Worm (Caenorhabditis elegans) whole organism, L3 larva: ENCODE data around the gene sqrd-1.
A peak's percentile ranks its signal among the peaks of the same experiment; 100 is the strongest.

Experiments
- ZK546.5 ChIP-seq: sonication (generic microtip); optimal IDR thresholded peaks from 2 replicates; lab custom pipeline; 2017; ENCODE audit warnings: missing biosample characterization, missing genetic modification characterization
- aly-2 ChIP-seq: fragments of 150-350 bp; optimal IDR thresholded peaks from 2 replicates; lab custom pipeline; 2014; ENCODE audit warnings: missing biosample characterization, missing genetic modification characterization
- ama-1 ChIP-seq: fragments of 150-350 bp; optimal IDR thresholded peaks from 2 replicates; lab custom pipeline; 2018
- ceh-16 ChIP-seq: sonication (generic microtip); optimal IDR thresholded peaks from 2 replicates; lab custom pipeline; 2017; ENCODE audit warnings: missing biosample characterization, missing genetic modification characterization
- ceh-82 ChIP-seq: fragments of 150-350 bp; optimal IDR thresholded peaks from 2 replicates; lab custom pipeline; 2014; ENCODE audit warnings: missing biosample characterization, missing genetic modification characterization
- ceh-9 ChIP-seq: sonication (generic microtip); optimal IDR thresholded peaks from 2 replicates; lab custom pipeline; 2018; ENCODE audit warnings: missing biosample characterization, missing genetic modification characterization
- elt-2 ChIP-seq: sonication (generic microtip); optimal IDR thresholded peaks from 2 replicates; lab custom pipeline; 2016; ENCODE audit warnings: missing genetic modification reagents, mild to moderate bottlenecking, missing genetic modification characterization, missing compliant biosample characterization
- elt-3 ChIP-seq, 3 experiments: fragments of 150-350 bp in 1 of 3; sonication (generic microtip) in 2 of 3; optimal IDR thresholded peaks; 2 replicates in 2 of 3; 4 replicates in 1 of 3; lab custom pipeline; 2014 to 2017; ENCODE audit warnings: missing biosample characterization in 3 of 3, missing genetic modification characterization in 3 of 3
- eor-1 ChIP-seq, 2 experiments: fragments of 150-350 bp; optimal IDR thresholded peaks; 2 replicates each; lab custom pipeline; 2014 to 2018; ENCODE audit warnings: missing biosample characterization in 2 of 2, missing genetic modification characterization in 2 of 2
- fkh-10 ChIP-seq: sonication (generic microtip); optimal IDR thresholded peaks from 2 replicates; lab custom pipeline; 2017; ENCODE audit warnings: missing biosample characterization, missing genetic modification reagents, missing genetic modification characterization
- fos-1 ChIP-seq: fragments of 150-350 bp; optimal IDR thresholded peaks from 2 replicates; lab custom pipeline; 2014; ENCODE audit warnings: missing biosample characterization, missing genetic modification characterization
- hmg-11 ChIP-seq: sonication (generic microtip); optimal IDR thresholded peaks from 2 replicates; lab custom pipeline; 2016; ENCODE audit warnings: missing genetic modification characterization, missing compliant biosample characterization
- lin-15B ChIP-seq: fragments of 150-350 bp; optimal IDR thresholded peaks from 2 replicates; lab custom pipeline; 2014; ENCODE audit warnings: missing biosample characterization, missing genetic modification characterization
- lin-39 ChIP-seq: fragments of 150-350 bp; optimal IDR thresholded peaks from 2 replicates; lab custom pipeline; 2018; ENCODE audit warnings: missing biosample characterization, missing genetic modification reagents, missing genetic modification characterization
- lsy-12 ChIP-seq: sonication (generic microtip); optimal IDR thresholded peaks from 2 replicates; lab custom pipeline; 2016; ENCODE audit warnings: mild to moderate bottlenecking, missing genetic modification characterization, missing compliant biosample characterization
- mdl-1 ChIP-seq: fragments of 150-350 bp; optimal IDR thresholded peaks from 2 replicates; lab custom pipeline; 2014; ENCODE audit warnings: missing biosample characterization, missing genetic modification characterization
- mml-1 ChIP-seq: fragments of 150-350 bp; sonication (generic microtip); optimal IDR thresholded peaks from 3 replicates; lab custom pipeline; 2014; ENCODE audit warnings: missing biosample characterization, missing genetic modification characterization
- nfya-1 ChIP-seq: sonication (generic microtip); optimal IDR thresholded peaks from 2 replicates; lab custom pipeline; 2017; ENCODE audit warnings: missing genetic modification characterization, mild to moderate bottlenecking, missing compliant biosample characterization, antibody characterized with exemption, moderate library complexity; ENCODE audit not compliant: insufficient read depth
- nhr-11 ChIP-seq: fragments of 150-350 bp; optimal IDR thresholded peaks from 2 replicates; lab custom pipeline; 2014; ENCODE audit warnings: missing biosample characterization, missing genetic modification characterization
- nhr-12 ChIP-seq: fragments of 150-350 bp; optimal IDR thresholded peaks from 2 replicates; lab custom pipeline; 2014; ENCODE audit warnings: missing biosample characterization, missing genetic modification characterization
- nhr-237 ChIP-seq: fragments of 150-350 bp; optimal IDR thresholded peaks from 2 replicates; lab custom pipeline; 2014; ENCODE audit warnings: missing biosample characterization, missing genetic modification characterization
- nhr-25 ChIP-seq: sonication (generic microtip); optimal IDR thresholded peaks from 2 replicates; lab custom pipeline; 2017; ENCODE audit warnings: missing biosample characterization, missing genetic modification characterization
- nhr-43 ChIP-seq: sonication (generic microtip); optimal IDR thresholded peaks from 2 replicates; lab custom pipeline; 2016; ENCODE audit warnings: mild to moderate bottlenecking, missing genetic modification characterization, missing compliant biosample characterization; ENCODE audit not compliant: poor library complexity, severe bottlenecking
- nhr-67 ChIP-seq: fragments of 150-350 bp; optimal IDR thresholded peaks from 2 replicates; lab custom pipeline; 2014; ENCODE audit warnings: missing biosample characterization, missing genetic modification characterization
- nhr-77 ChIP-seq: fragments of 150-350 bp; optimal IDR thresholded peaks from 2 replicates; lab custom pipeline; 2014; ENCODE audit warnings: missing biosample characterization, missing genetic modification characterization
- pqm-1 ChIP-seq: fragments of 150-350 bp; optimal IDR thresholded peaks from 2 replicates; lab custom pipeline; 2017; ENCODE audit warnings: missing biosample characterization, missing genetic modification characterization, inconsistent platforms
- skn-1 ChIP-seq: fragments of 150-350 bp; optimal IDR thresholded peaks from 2 replicates; lab custom pipeline; 2014; ENCODE audit warnings: missing biosample characterization, missing genetic modification characterization
- snpc-4 ChIP-seq: fragments of 150-350 bp; optimal IDR thresholded peaks from 2 replicates; lab custom pipeline; 2014; ENCODE audit warnings: missing biosample characterization, missing genetic modification characterization
- tbx-2 ChIP-seq: sonication (generic microtip); optimal IDR thresholded peaks from 2 replicates; lab custom pipeline; 2016; ENCODE audit warnings: mild to moderate bottlenecking, missing genetic modification characterization, missing compliant biosample characterization
- unc-39 ChIP-seq: sonication (generic microtip); optimal IDR thresholded peaks from 4 replicates; lab custom pipeline; 2017; ENCODE audit warnings: missing biosample characterization, missing genetic modification characterization
- unc-62 ChIP-seq: fragments of 150-350 bp; sonication (generic microtip); optimal IDR thresholded peaks from 4 replicates; lab custom pipeline; 2014; ENCODE audit warnings: missing biosample characterization, missing genetic modification reagents, missing genetic modification characterization
- ztf-11 ChIP-seq: fragments of 150-350 bp; optimal IDR thresholded peaks from 2 replicates; lab custom pipeline; 2014; ENCODE audit warnings: missing biosample characterization, missing genetic modification characterization
- ztf-4 ChIP-seq: fragments of 150-350 bp; optimal IDR thresholded peaks from 2 replicates; lab custom pipeline; 2014; ENCODE audit warnings: missing biosample characterization, missing genetic modification characterization

Gene sqrd-1

ce11 chrIV:14259197-14259596, 39.5 kb downstream of the sqrd-1 start:
- TF ChIP-seq nfya-1 (tag; lab: Kevin White, UChicago) (no peak), lin-15B (tag; lab: Kevin White, UChicago) (no peak), elt-3 (tag; optimal IDR thresholded peaks at IDR 0.05; lab: Kevin White, UChicago) (no peak), nhr-25 (tag; lab: Kevin White, UChicago) (no peak), skn-1 (no peak), mml-1 (tag; lab: Kevin White, UChicago) (no peak), unc-62 (GFP tag; lab: Kevin White, UChicago) (no peak)
- TF ChIP-seq, all 47 proteins: peak for 0

- TF ChIP-seq ama-1 (lab: Kevin White, UChicago) (no peak), mml-1 (tag; lab: Kevin White, UChicago) (no peak), nhr-12 (tag; lab: Kevin White, UChicago) (no peak), ceh-16 (tag; lab: Kevin White, UChicago) (no peak), nfya-1 (tag; lab: Kevin White, UChicago) (peak; percentile 79), tbx-2 (tag; lab: Kevin White, UChicago) (no peak), hmg-11 (peak; percentile 80), fkh-10 (GFP tag; lab: Kevin White, UChicago) (peak; percentile 96), pqm-1 (tag; lab: Kevin White, UChicago) (no peak), unc-62 (GFP tag; lab: Kevin White, UChicago) (peak; percentile 3), nhr-67 (tag; lab: Kevin White, UChicago) (no peak), lin-15B (tag; lab: Kevin White, UChicago) (peak; percentile 13), snpc-4 (tag; lab: Kevin White, UChicago) (peak; percentile 7), skn-1 (peak; percentile 29), eor-1 (tag; optimal IDR thresholded peaks at IDR 0.05; lab: Kevin White, UChicago) (no peak)
Observed at ce11 chrIV:14260761-14261160, 41.1 kb downstream of the sqrd-1 start.

- TF ChIP-seq ceh-82 (tag; lab: Kevin White, UChicago) (no peak), nhr-25 (tag; lab: Kevin White, UChicago) (no peak)
Observed at ce11 chrIV:14268882-14269281, 49.2 kb downstream of the sqrd-1 start.

- TF ChIP-seq nhr-77 (tag; lab: Kevin White, UChicago) (no peak), ceh-9 (tag; lab: Kevin White, UChicago) (no peak), ZK546.5 (tag; lab: Kevin White, UChicago) (no peak), aly-2 (tag; lab: Kevin White, UChicago) (no peak), lsy-12 (tag; lab: Kevin White, UChicago) (no peak), nhr-43 (no peak), ztf-11 (tag; lab: Kevin White, UChicago) (no peak), mml-1 (tag; lab: Kevin White, UChicago) (no peak), nfya-1 (tag; lab: Kevin White, UChicago) (no peak)
Observed at ce11 chrIV:14269932-14270331, 50.3 kb downstream of the sqrd-1 start.

- TF ChIP-seq fkh-10 (GFP tag; lab: Kevin White, UChicago) (peak; percentile 9), skn-1 (peak; percentile 44), elt-2 (tag; lab: Kevin White, UChicago) (no peak), fos-1 (tag; lab: Kevin White, UChicago) (no peak), lsy-12 (tag; lab: Kevin White, UChicago) (no peak), unc-39 (tag; lab: Kevin White, UChicago) (no peak), ceh-16 (tag; lab: Kevin White, UChicago) (no peak), nhr-11 (no peak), nhr-25 (tag; lab: Kevin White, UChicago) (no peak), hmg-11 (peak; percentile 58), unc-62 (GFP tag; lab: Kevin White, UChicago) (no peak), lin-39 (tag; lab: Kevin White, UChicago) (peak; percentile 77), nfya-1 (tag; lab: Kevin White, UChicago) (peak; percentile 57), nhr-237 (tag; lab: Kevin White, UChicago) (no peak), ztf-4 (tag; lab: Kevin White, UChicago) (no peak), mdl-1 (tag; lab: Kevin White, UChicago) (peak; percentile 27)
Observed at ce11 chrIV:14272561-14272960, 52.9 kb downstream of the sqrd-1 start.
